Worm (Caenorhabditis elegans) whole organism, L4 larva: Measurements from ENCODE around the gene R10E11.5.

Source experiments
- D1046.2 ChIP-seq: fragments of 200-800 bp; sonication (Bioruptor generic); IDR thresholded peaks from 2 replicates; pipeline ENCODE4 v1.3.6; 2022; ENCODE audit warnings: missing genetic modification characterization, missing compliant biosample characterization
- F10B5.3 ChIP-seq: sonication (generic microtip); optimal IDR thresholded peaks from 2 replicates; lab custom pipeline; 2016; ENCODE audit warnings: mild to moderate bottlenecking, missing genetic modification characterization, missing compliant biosample characterization
- F37D6.2 ChIP-seq: sonication (generic microtip); optimal IDR thresholded peaks from 2 replicates; lab custom pipeline; 2016; ENCODE audit warnings: mild to moderate bottlenecking, missing genetic modification characterization, missing compliant biosample characterization
- F44E2.7 ChIP-seq: fragments of 200-800 bp; sonication (Bioruptor generic); IDR thresholded peaks from 2 replicates; pipeline ENCODE4 v2.1.2; 2022; ENCODE audit warnings: missing genetic modification characterization, missing compliant biosample characterization
- F49E8.2 ChIP-seq: sonication (generic microtip); optimal IDR thresholded peaks from 2 replicates; lab custom pipeline; 2016; ENCODE audit warnings: missing compliant biosample characterization, mild to moderate bottlenecking, missing genetic modification characterization, borderline replicate concordance
- T20F7.1 ChIP-seq: fragments of 200-800 bp; sonication (Bioruptor generic); optimal IDR thresholded peaks from 2 replicates; lab custom pipeline; 2018; ENCODE audit warnings: mild to moderate bottlenecking, missing genetic modification characterization, missing compliant biosample characterization
- T26A8.4 ChIP-seq: fragments of 200-800 bp; sonication (Bioruptor generic); IDR thresholded peaks from 2 replicates; pipeline ENCODE4 v1.3.6; 2022; ENCODE audit warnings: missing genetic modification characterization, missing compliant biosample characterization
- Y105C5A.15 ChIP-seq: fragments of 200-800 bp; sonication (Bioruptor generic); IDR thresholded peaks from 2 replicates; pipeline ENCODE4 v1.3.6; 2022; ENCODE audit warnings: missing genetic modification characterization, missing compliant biosample characterization
- Y75B8A.6 ChIP-seq: fragments of 200-800 bp; sonication (Bioruptor generic); IDR thresholded peaks from 2 replicates; pipeline ENCODE4 v1.3.6; 2022; ENCODE audit warnings: missing genetic modification reagents, missing genetic modification characterization, missing compliant biosample characterization
- aha-1 ChIP-seq: fragments of 150-350 bp; peaks from one replicate; lab custom pipeline; 2014; ENCODE audit warnings: missing biosample characterization, missing genetic modification characterization
- aly-2 ChIP-seq: sonication (generic microtip); optimal IDR thresholded peaks from 2 replicates; lab custom pipeline; 2018; ENCODE audit warnings: missing biosample characterization, missing genetic modification characterization
- attf-4 ChIP-seq: sonication (generic microtip); optimal IDR thresholded peaks from 3 replicates; lab custom pipeline; 2017; ENCODE audit warnings: missing biosample characterization, missing genetic modification characterization
- ceh-28 ChIP-seq: fragments of 150-350 bp; optimal IDR thresholded peaks from 2 replicates; lab custom pipeline; 2014; ENCODE audit warnings: missing biosample characterization, missing genetic modification reagents, missing genetic modification characterization
- ceh-44 ChIP-seq: fragments of 200-800 bp; sonication (Bioruptor generic); IDR thresholded peaks from 2 replicates; pipeline ENCODE4 v1.3.6; 2022; ENCODE audit warnings: missing genetic modification reagents, missing genetic modification characterization, missing compliant biosample characterization
- daf-12 ChIP-seq: fragments of 150-350 bp; optimal IDR thresholded peaks from 2 replicates; lab custom pipeline; 2014; ENCODE audit warnings: missing biosample characterization, missing genetic modification reagents, missing genetic modification characterization
- daf-19 ChIP-seq: fragments of 200-800 bp; sonication (Bioruptor generic); conservative IDR thresholded peaks from 2 replicates; pipeline ENCODE4 v1.3.6; 2022; ENCODE audit warnings: missing genetic modification characterization, missing compliant biosample characterization
- dmd-8 ChIP-seq: fragments of 200-800 bp; sonication (Bioruptor generic); IDR thresholded peaks from 2 replicates; pipeline ENCODE4 v1.3.6; 2022; ENCODE audit warnings: missing genetic modification characterization, missing compliant biosample characterization
- dpl-1 ChIP-seq: fragments of 150-350 bp; optimal IDR thresholded peaks from 2 replicates; lab custom pipeline; 2014; ENCODE audit warnings: missing biosample characterization, missing genetic modification reagents, missing genetic modification characterization
- duxl-1 ChIP-seq: sonication (generic microtip); optimal IDR thresholded peaks from 2 replicates; lab custom pipeline; 2016; ENCODE audit warnings: mild to moderate bottlenecking, missing genetic modification characterization, moderate library complexity, missing compliant biosample characterization; ENCODE audit not compliant: poor library complexity
- egl-27 ChIP-seq: sonication (generic microtip); optimal IDR thresholded peaks from 3 replicates; lab custom pipeline; 2017; ENCODE audit warnings: missing biosample characterization, missing genetic modification reagents, missing genetic modification characterization
- fkh-10 ChIP-seq: fragments of 150-350 bp; optimal IDR thresholded peaks from 2 replicates; lab custom pipeline; 2014; ENCODE audit warnings: missing biosample characterization, missing genetic modification reagents, missing genetic modification characterization
- fos-1 ChIP-seq: fragments of 150-350 bp; optimal IDR thresholded peaks from 2 replicates; lab custom pipeline; 2014; ENCODE audit warnings: missing biosample characterization, missing genetic modification characterization
- hif-1 ChIP-seq, 2 experiments: sonication (generic microtip); optimal IDR thresholded peaks; 2 replicates each; lab custom pipeline; 2016 to 2017; ENCODE audit warnings: missing compliant biosample characterization in 2 of 2, missing genetic modification characterization in 2 of 2, missing genetic modification reagents in 2 of 2, missing genotype in 2 of 2, mild to moderate bottlenecking in 1 of 2
- lin-1 ChIP-seq: fragments of 200-800 bp; sonication (Bioruptor generic); IDR thresholded peaks from 2 replicates; pipeline ENCODE4 v1.3.6; 2022; ENCODE audit warnings: missing genetic modification reagents, missing genetic modification characterization, missing compliant biosample characterization
- lin-13 ChIP-seq: fragments of 150-350 bp; optimal IDR thresholded peaks from 2 replicates; lab custom pipeline; 2014; ENCODE audit warnings: missing biosample characterization, missing genetic modification reagents, missing genetic modification characterization
- lin-15B ChIP-seq: fragments of 150-350 bp; sonication (generic microtip); optimal IDR thresholded peaks from 3 replicates; lab custom pipeline; 2014; ENCODE audit warnings: missing biosample characterization, missing genetic modification characterization
- lin-38 ChIP-seq: fragments of 200-800 bp; sonication (Bioruptor generic); IDR thresholded peaks from 2 replicates; pipeline ENCODE4 v1.3.6; 2022; ENCODE audit warnings: missing genetic modification reagents, missing genetic modification characterization, missing compliant biosample characterization
- lin-39 ChIP-seq: fragments of 150-350 bp; optimal IDR thresholded peaks from 2 replicates; lab custom pipeline; 2014; ENCODE audit warnings: missing biosample characterization, missing genetic modification reagents, missing genetic modification characterization
- lir-3 ChIP-seq: sonication (generic microtip); optimal IDR thresholded peaks from 2 replicates; lab custom pipeline; 2016; ENCODE audit warnings: mild to moderate bottlenecking, missing genetic modification characterization, missing compliant biosample characterization
- lsy-2 ChIP-seq, 2 experiments: fragments of 150-350 bp in 1 of 2; sonication (generic microtip) in 1 of 2; optimal IDR thresholded peaks; 2 replicates each; lab custom pipeline; 2014 to 2017; ENCODE audit warnings: missing biosample characterization in 2 of 2, missing genetic modification characterization in 2 of 2
- madf-5 ChIP-seq, 2 experiments: fragments of 200-800 bp; sonication (Bioruptor generic); IDR thresholded peaks; 2 replicates each; pipeline ENCODE4 v1.3.6; 2022; ENCODE audit warnings: missing compliant biosample characterization in 2 of 2, missing genetic modification characterization in 2 of 2
- mdt-29 ChIP-seq: fragments of 200-800 bp; sonication (Bioruptor generic); IDR thresholded peaks from 2 replicates; pipeline ENCODE4 v1.3.6; 2022; ENCODE audit warnings: missing genetic modification reagents, missing genetic modification characterization, missing compliant biosample characterization
- mxl-3 ChIP-seq: fragments of 200-800 bp; sonication (Bioruptor generic); optimal IDR thresholded peaks from 2 replicates; lab custom pipeline; 2018; ENCODE audit warnings: mild to moderate bottlenecking, missing genetic modification characterization, missing compliant biosample characterization
- nhr-10 ChIP-seq: fragments of 150-350 bp; optimal IDR thresholded peaks from 2 replicates; lab custom pipeline; 2014; ENCODE audit warnings: missing biosample characterization, missing genetic modification characterization
- nhr-102 ChIP-seq: sonication (generic microtip); optimal IDR thresholded peaks from 2 replicates; lab custom pipeline; 2016; ENCODE audit warnings: mild to moderate bottlenecking, missing genetic modification characterization, moderate library complexity, missing compliant biosample characterization
- nhr-237 ChIP-seq: sonication (generic microtip); optimal IDR thresholded peaks from 2 replicates; lab custom pipeline; 2017; ENCODE audit warnings: missing biosample characterization, missing genetic modification characterization
- nhr-42 ChIP-seq: fragments of 200-800 bp; sonication (Bioruptor generic); IDR thresholded peaks from 2 replicates; pipeline ENCODE4 v1.3.6; 2022; ENCODE audit warnings: missing genetic modification characterization, missing compliant biosample characterization
- nhr-48 ChIP-seq: sonication (generic microtip); optimal IDR thresholded peaks from 2 replicates; lab custom pipeline; 2016; ENCODE audit warnings: mild to moderate bottlenecking, missing genetic modification characterization, missing compliant biosample characterization
- nhr-6 ChIP-seq: fragments of 150-350 bp; optimal IDR thresholded peaks from 2 replicates; lab custom pipeline; 2014; ENCODE audit warnings: missing biosample characterization, missing genetic modification characterization
- nhr-76 ChIP-seq: fragments of 150-350 bp; optimal IDR thresholded peaks from 2 replicates; lab custom pipeline; 2014; ENCODE audit warnings: missing biosample characterization, missing genetic modification characterization
- nhr-77 ChIP-seq: fragments of 150-350 bp; optimal IDR thresholded peaks from 2 replicates; lab custom pipeline; 2014; ENCODE audit warnings: missing biosample characterization, missing genetic modification characterization
- php-3 ChIP-seq: fragments of 200-800 bp; sonication (Bioruptor generic); IDR thresholded peaks from 2 replicates; pipeline ENCODE4 v1.3.6; 2022; ENCODE audit warnings: missing genetic modification reagents, missing genetic modification characterization, missing compliant biosample characterization
- rbr-2 ChIP-seq: sonication (generic microtip); optimal IDR thresholded peaks from 2 replicates; lab custom pipeline; 2016; ENCODE audit warnings: missing genotype, missing genetic modification characterization, missing compliant biosample characterization
- saeg-2 ChIP-seq: fragments of 200-800 bp; sonication (Bioruptor generic); IDR thresholded peaks from 2 replicates; pipeline ENCODE4 v1.3.6; 2022; ENCODE audit warnings: missing genetic modification reagents, missing genetic modification characterization, missing compliant biosample characterization
- set-16 ChIP-seq: fragments of 200-800 bp; sonication (Bioruptor generic); IDR thresholded peaks from 2 replicates; pipeline ENCODE4 v1.3.6; 2022; ENCODE audit warnings: missing genetic modification reagents, missing genetic modification characterization, missing compliant biosample characterization
- skn-1 ChIP-seq: fragments of 150-350 bp; optimal IDR thresholded peaks from 2 replicates; lab custom pipeline; 2014; ENCODE audit warnings: missing biosample characterization, missing genetic modification characterization
- snpc-4 ChIP-seq: fragments of 150-350 bp; optimal IDR thresholded peaks from 2 replicates; lab custom pipeline; 2014; ENCODE audit warnings: missing biosample characterization, missing genetic modification characterization
- spr-1 ChIP-seq: sonication (generic microtip); optimal IDR thresholded peaks from 2 replicates; lab custom pipeline; 2016; ENCODE audit warnings: mild to moderate bottlenecking, missing genetic modification characterization, missing compliant biosample characterization
- tra-1 ChIP-seq: fragments of 200-800 bp; sonication (Bioruptor generic); IDR thresholded peaks from 2 replicates; pipeline ENCODE4 v1.3.6; 2022; ENCODE audit warnings: missing genetic modification reagents, missing genetic modification characterization, missing compliant biosample characterization
- unc-130 ChIP-seq: sonication (generic microtip); optimal IDR thresholded peaks from 2 replicates; lab custom pipeline; 2016; ENCODE audit warnings: missing genetic modification reagents, missing genetic modification characterization, missing compliant biosample characterization
- vab-7 ChIP-seq: fragments of 200-800 bp; sonication (Bioruptor generic); IDR thresholded peaks from 2 replicates; pipeline ENCODE4 v1.3.6; 2022; ENCODE audit warnings: missing genetic modification reagents, missing genetic modification characterization, missing compliant biosample characterization
- zfp-2 ChIP-seq: sonication (generic microtip); optimal IDR thresholded peaks from 2 replicates; lab custom pipeline; 2016; ENCODE audit warnings: mild to moderate bottlenecking, missing genetic modification characterization, missing compliant biosample characterization
- zip-2 ChIP-seq: fragments of 150-350 bp; optimal IDR thresholded peaks from 2 replicates; lab custom pipeline; 2014; ENCODE audit warnings: missing biosample characterization, missing genetic modification characterization

R10E11.5 gene

DNA sequence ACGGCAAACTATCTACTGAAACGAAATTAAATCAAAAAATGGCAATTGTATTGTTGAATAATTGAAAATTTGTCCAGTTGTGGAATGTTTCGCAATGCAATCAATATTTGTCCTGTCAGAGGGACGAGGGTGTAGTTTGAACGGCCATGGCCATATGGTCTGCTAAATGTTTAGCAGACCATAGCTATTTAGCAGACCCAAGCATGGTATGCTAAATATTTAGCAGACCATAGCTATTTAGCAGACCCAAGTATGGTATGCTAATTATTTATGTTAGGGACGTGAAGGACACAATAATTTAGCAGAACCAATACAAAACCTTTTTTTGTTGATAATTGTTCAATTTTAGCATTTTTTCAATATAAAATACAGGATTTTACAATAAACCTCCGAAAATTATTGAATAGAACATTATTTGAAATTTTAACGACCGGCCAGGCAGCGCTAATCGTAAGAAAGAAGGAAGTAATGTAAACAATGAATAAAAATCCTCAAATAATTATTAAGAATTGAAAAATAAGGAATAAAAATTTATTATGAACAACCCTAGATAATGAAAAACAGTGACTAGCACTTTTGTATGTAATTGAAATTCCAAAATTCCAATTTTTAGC is 15.6 kb upstream of the R10E11.5 start, which contains the start of gene riok-3 (continued):
- TF ChIP-seq nhr-237 (tag; lab: Kevin White, UChicago) (no peak), nhr-76 (tag; lab: Kevin White, UChicago) (no peak), daf-12 (no peak), fos-1 (tag; lab: Kevin White, UChicago) (no peak), snpc-4 (tag; lab: Kevin White, UChicago) (no peak), skn-1 (tag; lab: Kevin White, UChicago) (no peak), unc-130 (GFP tag; lab: Kevin White, UChicago) (no peak), rbr-2 (tag; lab: Kevin White, UChicago) (no peak), D1046.2 (no peak), F49E8.2 (tag; lab: Kevin White, UChicago) (no peak), lin-39 (tag; lab: Kevin White, UChicago) (no peak), mdt-29 (GFP tag; lab: Robert Waterston, UW) (0 out of 2 replicates have a peak, but pooled peaks have one; percentile 8), set-16 (GFP tag; lab: Robert Waterston, UW) (no peak), fkh-10 (GFP tag; lab: Kevin White, UChicago) (no peak), aly-2 (tag; lab: Kevin White, UChicago) (no peak), nhr-77 (peak; percentile 39), lsy-2 (tag; optimal IDR thresholded peaks at IDR 0.05; lab: Kevin White, UChicago) (peak in 1 of 2 experiments; percentile 51), madf-5 (GFP tag; IDR thresholded peaks at IDR 0.05; lab: Robert Waterston, UW) (no peak), nhr-10 (tag; lab: Kevin White, UChicago) (no peak), zip-2 (peak; percentile 87), lin-13 (GFP tag; lab: Kevin White, UChicago) (no peak), tra-1 (no peak), egl-27 (tag; lab: Kevin White, UChicago) (no peak), lin-38 (GFP tag; lab: Robert Waterston, UW) (no peak), aha-1 (no peak), duxl-1 (no peak), attf-4 (tag; lab: Kevin White, UChicago) (no peak), spr-1 (tag; lab: Kevin White, UChicago) (no peak), Y105C5A.15 (GFP tag; lab: Robert Waterston, UW) (no peak), nhr-42 (no peak), daf-19 (no peak), nhr-102 (tag; lab: Kevin White, UChicago) (peak; percentile 35), lin-1 (GFP tag; lab: Robert Waterston, UW) (no peak), php-3 (GFP tag; lab: Robert Waterston, UW) (peak; percentile 55; the same call in 1 of the 2 replicates), zfp-2 (tag; lab: Kevin White, UChicago) (no peak), T26A8.4 (peak; percentile 78), nhr-48 (tag; lab: Kevin White, UChicago) (no peak), dpl-1 (GFP tag; lab: Kevin White, UChicago) (no peak), vab-7 (no peak), hif-1 (tag; optimal IDR thresholded peaks at IDR 0.05; lab: Kevin White, UChicago) (no peak), nhr-6 (tag; lab: Kevin White, UChicago) (no peak), T20F7.1 (GFP tag; lab: Kevin White, UChicago) (peak; percentile 40), F37D6.2 (tag; lab: Kevin White, UChicago) (no peak), lin-15B (tag; lab: Kevin White, UChicago) (no peak), ceh-44 (no peak), F10B5.3 (tag; lab: Kevin White, UChicago) (no peak), saeg-2 (GFP tag; lab: Robert Waterston, UW) (no peak), dmd-8 (GFP tag; lab: Robert Waterston, UW) (no peak), Y75B8A.6 (GFP tag; lab: Robert Waterston, UW) (no peak), ceh-28 (no peak), lir-3 (tag; lab: Kevin White, UChicago) (no peak), F44E2.7 (GFP tag; lab: Robert Waterston, UW) (no peak), mxl-3 (no peak)
